Worm (Caenorhabditis elegans) whole organism, L4 larva: ENCODE measurements around the gene T06E4.21.

Experiments used
- F10B5.3 ChIP-seq: sonication (generic microtip); optimal IDR thresholded peaks from 2 replicates; lab custom pipeline; 2016; ENCODE audit warnings: mild to moderate bottlenecking, missing genetic modification characterization, missing compliant biosample characterization
- F44E2.7 ChIP-seq: fragments of 200-800 bp; sonication (Bioruptor generic); IDR thresholded peaks from 2 replicates; pipeline ENCODE4 v2.1.2; 2022; ENCODE audit warnings: missing genetic modification characterization, missing compliant biosample characterization
- T26A8.4 ChIP-seq: fragments of 200-800 bp; sonication (Bioruptor generic); IDR thresholded peaks from 2 replicates; pipeline ENCODE4 v1.3.6; 2022; ENCODE audit warnings: missing genetic modification characterization, missing compliant biosample characterization
- Y5F2A.4 ChIP-seq: fragments of 200-800 bp; sonication (Bioruptor generic); optimal IDR thresholded peaks from 2 replicates; lab custom pipeline; 2018; ENCODE audit warnings: mild to moderate bottlenecking, missing genetic modification characterization, missing compliant biosample characterization
- Y75B8A.6 ChIP-seq: fragments of 200-800 bp; sonication (Bioruptor generic); IDR thresholded peaks from 2 replicates; pipeline ENCODE4 v1.3.6; 2022; ENCODE audit warnings: missing genetic modification reagents, missing genetic modification characterization, missing compliant biosample characterization
- aly-2 ChIP-seq: sonication (generic microtip); optimal IDR thresholded peaks from 2 replicates; lab custom pipeline; 2018; ENCODE audit warnings: missing biosample characterization, missing genetic modification characterization
- ceh-28 ChIP-seq: fragments of 150-350 bp; optimal IDR thresholded peaks from 2 replicates; lab custom pipeline; 2014; ENCODE audit warnings: missing biosample characterization, missing genetic modification reagents, missing genetic modification characterization
- ceh-62 ChIP-seq: sonication (generic microtip); optimal IDR thresholded peaks from 2 replicates; lab custom pipeline; 2017; ENCODE audit warnings: missing biosample characterization, missing genetic modification characterization
- ceh-82 ChIP-seq: sonication (generic microtip); optimal IDR thresholded peaks from 2 replicates; lab custom pipeline; 2017; ENCODE audit warnings: missing biosample characterization, missing genetic modification characterization
- cey-2 ChIP-seq: sonication (generic microtip); optimal IDR thresholded peaks from 3 replicates; lab custom pipeline; 2017; ENCODE audit warnings: missing genetic modification characterization, mild to moderate bottlenecking, missing compliant biosample characterization, antibody characterized with exemption, borderline replicate concordance; ENCODE audit not compliant: insufficient read depth
- daf-8 ChIP-seq: fragments of 200-800 bp; sonication (Bioruptor generic); IDR thresholded peaks from 2 replicates; pipeline ENCODE4 v1.3.6; 2022; ENCODE audit warnings: missing genetic modification characterization, missing compliant biosample characterization
- dmd-6 ChIP-seq: fragments of 200-800 bp; sonication (Bioruptor generic); IDR thresholded peaks from 2 replicates; pipeline ENCODE4 v1.3.6; 2022; ENCODE audit warnings: missing genetic modification reagents, missing genetic modification characterization, missing compliant biosample characterization
- dmd-8 ChIP-seq: fragments of 200-800 bp; sonication (Bioruptor generic); IDR thresholded peaks from 2 replicates; pipeline ENCODE4 v1.3.6; 2022; ENCODE audit warnings: missing genetic modification characterization, missing compliant biosample characterization
- dmd-9 ChIP-seq: fragments of 200-800 bp; sonication (Bioruptor generic); IDR thresholded peaks from 2 replicates; pipeline ENCODE4 v1.3.6; 2022; ENCODE audit warnings: missing genetic modification reagents, missing genetic modification characterization, missing compliant biosample characterization
- egl-43 ChIP-seq: fragments of 200-800 bp; sonication (Bioruptor generic); IDR thresholded peaks from 2 replicates; pipeline ENCODE4 v1.3.6; 2022; ENCODE audit warnings: missing genetic modification reagents, missing genetic modification characterization, missing compliant biosample characterization
- hif-1 ChIP-seq, 2 experiments: sonication (generic microtip); optimal IDR thresholded peaks; 2 replicates each; lab custom pipeline; 2016 to 2017; ENCODE audit warnings: missing compliant biosample characterization in 2 of 2, missing genetic modification characterization in 2 of 2, missing genetic modification reagents in 2 of 2, missing genotype in 2 of 2, mild to moderate bottlenecking in 1 of 2
- hlh-11 ChIP-seq: fragments of 200-800 bp; sonication (Bioruptor generic); optimal IDR thresholded peaks from 2 replicates; lab custom pipeline; 2018; ENCODE audit warnings: mild to moderate bottlenecking, missing genetic modification characterization, missing compliant biosample characterization
- lim-7 ChIP-seq: fragments of 200-800 bp; sonication (Bioruptor generic); IDR thresholded peaks from 2 replicates; pipeline ENCODE4 v1.3.6; 2022; ENCODE audit warnings: missing genetic modification characterization, missing compliant biosample characterization
- lsy-2 ChIP-seq, 2 experiments: fragments of 150-350 bp in 1 of 2; sonication (generic microtip) in 1 of 2; optimal IDR thresholded peaks; 2 replicates each; lab custom pipeline; 2014 to 2017; ENCODE audit warnings: missing biosample characterization in 2 of 2, missing genetic modification characterization in 2 of 2
- madf-5 ChIP-seq, 2 experiments: fragments of 200-800 bp; sonication (Bioruptor generic); IDR thresholded peaks; 2 replicates each; pipeline ENCODE4 v1.3.6; 2022; ENCODE audit warnings: missing compliant biosample characterization in 2 of 2, missing genetic modification characterization in 2 of 2
- madf-9 ChIP-seq: fragments of 200-800 bp; sonication (Bioruptor generic); conservative IDR thresholded peaks from 2 replicates; pipeline ENCODE4 v1.3.6; 2022; ENCODE audit warnings: missing genetic modification reagents, missing genetic modification characterization, missing compliant biosample characterization
- mes-2 ChIP-seq: sonication (generic microtip); optimal IDR thresholded peaks from 2 replicates; lab custom pipeline; 2016; ENCODE audit warnings: missing genotype, mild to moderate bottlenecking, missing genetic modification characterization, missing compliant biosample characterization; ENCODE audit not compliant: poor library complexity, severe bottlenecking
- mxl-2 ChIP-seq: fragments of 200-800 bp; sonication (Bioruptor generic); conservative IDR thresholded peaks from 2 replicates; pipeline ENCODE4 v1.3.6; 2022; ENCODE audit warnings: missing genetic modification reagents, missing genetic modification characterization, missing compliant biosample characterization
- mxl-3 ChIP-seq: fragments of 200-800 bp; sonication (Bioruptor generic); optimal IDR thresholded peaks from 2 replicates; lab custom pipeline; 2018; ENCODE audit warnings: mild to moderate bottlenecking, missing genetic modification characterization, missing compliant biosample characterization
- nhr-102 ChIP-seq: sonication (generic microtip); optimal IDR thresholded peaks from 2 replicates; lab custom pipeline; 2016; ENCODE audit warnings: mild to moderate bottlenecking, missing genetic modification characterization, moderate library complexity, missing compliant biosample characterization
- nhr-11 ChIP-seq: fragments of 150-350 bp; optimal IDR thresholded peaks from 2 replicates; lab custom pipeline; 2014; ENCODE audit warnings: missing biosample characterization, missing genetic modification characterization
- nhr-41 ChIP-seq: fragments of 200-800 bp; sonication (Bioruptor generic); IDR thresholded peaks from 2 replicates; pipeline ENCODE4 v1.3.6; 2022; ENCODE audit warnings: missing genetic modification reagents, missing genetic modification characterization, missing compliant biosample characterization
- nhr-42 ChIP-seq: fragments of 200-800 bp; sonication (Bioruptor generic); IDR thresholded peaks from 2 replicates; pipeline ENCODE4 v1.3.6; 2022; ENCODE audit warnings: missing genetic modification characterization, missing compliant biosample characterization
- nhr-76 ChIP-seq: fragments of 150-350 bp; optimal IDR thresholded peaks from 2 replicates; lab custom pipeline; 2014; ENCODE audit warnings: missing biosample characterization, missing genetic modification characterization
- nhr-77 ChIP-seq: fragments of 150-350 bp; optimal IDR thresholded peaks from 2 replicates; lab custom pipeline; 2014; ENCODE audit warnings: missing biosample characterization, missing genetic modification characterization
- php-3 ChIP-seq: fragments of 200-800 bp; sonication (Bioruptor generic); IDR thresholded peaks from 2 replicates; pipeline ENCODE4 v1.3.6; 2022; ENCODE audit warnings: missing genetic modification reagents, missing genetic modification characterization, missing compliant biosample characterization
- pqm-1 ChIP-seq: sonication (generic microtip); optimal IDR thresholded peaks from 2 replicates; lab custom pipeline; 2017; ENCODE audit warnings: missing biosample characterization, missing genetic modification characterization
- saeg-2 ChIP-seq: fragments of 200-800 bp; sonication (Bioruptor generic); IDR thresholded peaks from 2 replicates; pipeline ENCODE4 v1.3.6; 2022; ENCODE audit warnings: missing genetic modification reagents, missing genetic modification characterization, missing compliant biosample characterization
- set-16 ChIP-seq: fragments of 200-800 bp; sonication (Bioruptor generic); IDR thresholded peaks from 2 replicates; pipeline ENCODE4 v1.3.6; 2022; ENCODE audit warnings: missing genetic modification reagents, missing genetic modification characterization, missing compliant biosample characterization
- spr-3 ChIP-seq: fragments of 200-800 bp; sonication (Bioruptor generic); optimal IDR thresholded peaks from 2 replicates; lab custom pipeline; 2018; ENCODE audit warnings: mild to moderate bottlenecking, missing genetic modification characterization, missing compliant biosample characterization
- tag-97 ChIP-seq: fragments of 200-800 bp; sonication (Bioruptor generic); IDR thresholded peaks from 2 replicates; pipeline ENCODE4 v1.3.6; 2022; ENCODE audit warnings: missing genetic modification characterization, missing compliant biosample characterization
- tra-1 ChIP-seq: fragments of 200-800 bp; sonication (Bioruptor generic); IDR thresholded peaks from 2 replicates; pipeline ENCODE4 v1.3.6; 2022; ENCODE audit warnings: missing genetic modification reagents, missing genetic modification characterization, missing compliant biosample characterization
- unc-39 ChIP-seq: sonication (generic microtip); optimal IDR thresholded peaks from 2 replicates; lab custom pipeline; 2017; ENCODE audit warnings: missing biosample characterization, missing genetic modification characterization
- zag-1 ChIP-seq: fragments of 150-350 bp; optimal IDR thresholded peaks from 2 replicates; lab custom pipeline; 2014; ENCODE audit warnings: missing biosample characterization, missing genetic modification characterization
- zip-11 ChIP-seq: fragments of 200-800 bp; sonication (Bioruptor generic); IDR thresholded peaks from 2 replicates; pipeline ENCODE4 v1.3.6; 2022; ENCODE audit warnings: missing genetic modification characterization, missing compliant biosample characterization
- zip-2 ChIP-seq: fragments of 150-350 bp; optimal IDR thresholded peaks from 2 replicates; lab custom pipeline; 2014; ENCODE audit warnings: missing biosample characterization, missing genetic modification characterization
- ztf-11 ChIP-seq: fragments of 150-350 bp; optimal IDR thresholded peaks from 2 replicates; lab custom pipeline; 2014; ENCODE audit warnings: missing biosample characterization, missing genetic modification characterization

The T06E4.21 gene

ce11 chrV:9619850-9620249, 31.5 kb upstream of the T06E4.21 start, which contains the start of gene idpc-6:
Gene idpc-6 (plus strand): TSS chrV:9620150.
- no peak for TF ChIP-seq nhr-41 (GFP tag; lab: Robert Waterston, UW)
- no peak for TF ChIP-seq php-3 (GFP tag; lab: Robert Waterston, UW)
- no peak for TF ChIP-seq cey-2 (tag; lab: Kevin White, UChicago)
- TF ChIP-seq mxl-2 (GFP tag; lab: Robert Waterston, UW) = no peak
- TF ChIP-seq hif-1 (tag; optimal IDR thresholded peaks at IDR 0.05; lab: Kevin White, UChicago) = no peak
- no peak for TF ChIP-seq pqm-1
- no peak for TF ChIP-seq tra-1 (GFP tag; lab: Robert Waterston, UW)
- no peak for TF ChIP-seq F44E2.7
- TF ChIP-seq dmd-8 (GFP tag; lab: Robert Waterston, UW) = no peak
- no peak for TF ChIP-seq Y5F2A.4 (GFP tag; lab: Kevin White, UChicago)
- TF ChIP-seq madf-9 = no peak
- TF ChIP-seq set-16 = no peak
- TF ChIP-seq zip-11 (GFP tag; lab: Robert Waterston, UW) = no peak
- TF ChIP-seq nhr-102 (tag; lab: Kevin White, UChicago) = no peak
- TF ChIP-seq lim-7 = no peak
- TF ChIP-seq T26A8.4 (GFP tag; lab: Robert Waterston, UW) = no peak
- TF ChIP-seq daf-8 (GFP tag; lab: Robert Waterston, UW) = no peak
- no peak for TF ChIP-seq saeg-2 (GFP tag; lab: Robert Waterston, UW)
- TF ChIP-seq, all 104 proteins: peak for 0

- TF ChIP-seq unc-39 (tag; lab: Kevin White, UChicago) = no peak
- TF ChIP-seq aly-2 (tag; lab: Kevin White, UChicago) = no peak
- no peak for TF ChIP-seq ztf-11
- no peak for TF ChIP-seq daf-8 (GFP tag; lab: Robert Waterston, UW)
- no peak for TF ChIP-seq dmd-6 (GFP tag; lab: Robert Waterston, UW)
- TF ChIP-seq lsy-2 (tag; optimal IDR thresholded peaks at IDR 0.05; lab: Kevin White, UChicago) = no peak
- no peak for TF ChIP-seq zag-1 (tag; lab: Kevin White, UChicago)
- 0 out of 2 replicates have a peak, but pooled peaks have one; percentile 39 for TF ChIP-seq saeg-2 (GFP tag; lab: Robert Waterston, UW)
- no peak for TF ChIP-seq mxl-3 (GFP tag; lab: Kevin White, UChicago)
- no peak for TF ChIP-seq nhr-11 (tag; lab: Kevin White, UChicago)
- TF ChIP-seq F10B5.3 (tag; lab: Kevin White, UChicago) = no peak
- no peak for TF ChIP-seq hlh-11 (tag; lab: Kevin White, UChicago)
- no peak for TF ChIP-seq zip-2 (tag; lab: Kevin White, UChicago)
- no peak for TF ChIP-seq dmd-9 (GFP tag; lab: Robert Waterston, UW)
- no peak for TF ChIP-seq spr-3 (GFP tag; lab: Kevin White, UChicago)
- no peak for TF ChIP-seq tag-97
- peak; percentile 52; the same call in 1 of the 2 replicates for TF ChIP-seq egl-43 (GFP tag; lab: Robert Waterston, UW)
- TF ChIP-seq nhr-77 = no peak
- no peak for TF ChIP-seq mes-2 (tag; lab: Kevin White, UChicago)
- 0 out of 2 replicates have a peak, but pooled peaks have one; percentile 19 for TF ChIP-seq php-3 (GFP tag; lab: Robert Waterston, UW)
- no peak for TF ChIP-seq Y75B8A.6 (GFP tag; lab: Robert Waterston, UW)
- TF ChIP-seq nhr-42 (GFP tag; lab: Robert Waterston, UW) = no peak
- peak; percentile 95 for TF ChIP-seq set-16
- no peak for TF ChIP-seq nhr-76 (tag; lab: Kevin White, UChicago)
- no peak for TF ChIP-seq ceh-28
- 0 out of 4 replicates have a peak, but pooled peaks of 1 of the 2 experiments have one; percentile 32 for TF ChIP-seq madf-5 (GFP tag; IDR thresholded peaks at IDR 0.05; lab: Robert Waterston, UW)
- no peak for TF ChIP-seq ceh-82 (tag; lab: Kevin White, UChicago)
- TF ChIP-seq ceh-62 = no peak
These were observed 31.0 kb upstream of the T06E4.21 start for ce11 chrV:9620417-9620816.
